Worm (Caenorhabditis elegans) whole organism, L3 larva: Measurements from ENCODE around the gene T09F3.7.

Source experiments
- ZK546.5 ChIP-seq: sonication (generic microtip); optimal IDR thresholded peaks from 2 replicates; lab custom pipeline; 2017; ENCODE audit warnings: missing biosample characterization, missing genetic modification characterization
- egl-27 ChIP-seq: sonication (generic microtip); optimal IDR thresholded peaks from 4 replicates; lab custom pipeline; 2017; ENCODE audit warnings: missing biosample characterization, missing genetic modification reagents, missing genetic modification characterization
- nhr-11 ChIP-seq: fragments of 150-350 bp; optimal IDR thresholded peaks from 2 replicates; lab custom pipeline; 2014; ENCODE audit warnings: missing biosample characterization, missing genetic modification characterization
- nhr-12 ChIP-seq: fragments of 150-350 bp; optimal IDR thresholded peaks from 2 replicates; lab custom pipeline; 2014; ENCODE audit warnings: missing biosample characterization, missing genetic modification characterization
- skn-1 ChIP-seq: fragments of 150-350 bp; optimal IDR thresholded peaks from 2 replicates; lab custom pipeline; 2014; ENCODE audit warnings: missing biosample characterization, missing genetic modification characterization
- snpc-4 ChIP-seq: fragments of 150-350 bp; optimal IDR thresholded peaks from 2 replicates; lab custom pipeline; 2014; ENCODE audit warnings: missing biosample characterization, missing genetic modification characterization
- tbx-2 ChIP-seq: sonication (generic microtip); optimal IDR thresholded peaks from 2 replicates; lab custom pipeline; 2016; ENCODE audit warnings: mild to moderate bottlenecking, missing genetic modification characterization, missing compliant biosample characterization
- ztf-11 ChIP-seq: fragments of 150-350 bp; optimal IDR thresholded peaks from 2 replicates; lab custom pipeline; 2014; ENCODE audit warnings: missing biosample characterization, missing genetic modification characterization

DNA sequence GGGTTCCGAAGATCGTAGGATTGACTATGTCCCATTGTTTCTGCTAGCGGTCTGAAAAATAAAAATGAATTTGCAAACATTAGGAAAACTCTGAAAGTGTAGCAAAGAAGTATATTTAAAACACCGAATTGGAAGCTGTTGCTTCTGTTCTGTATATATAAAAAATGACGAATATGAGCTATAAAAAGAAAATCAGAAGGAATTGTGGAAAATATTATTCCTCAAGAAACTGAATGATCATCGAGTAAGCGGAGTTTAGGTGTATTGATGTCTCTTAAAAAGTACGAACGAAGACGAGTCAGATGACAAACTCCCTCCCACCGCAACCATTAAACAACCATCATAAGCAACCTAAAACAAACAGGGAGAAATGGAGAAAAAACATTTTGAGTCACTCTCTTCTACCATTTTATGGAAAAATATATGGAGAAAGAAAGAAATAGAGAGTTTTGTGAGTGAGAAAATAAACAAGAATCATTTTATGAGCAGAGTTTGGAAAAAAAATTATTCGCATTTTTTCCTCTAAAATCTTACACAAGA is 33.4 kb upstream of the T09F3.7 start, which contains the start of gene C07E3.3:
- TF ChIP-seq egl-27 (tag; lab: Kevin White, UChicago) = no peak
- no peak for TF ChIP-seq nhr-12 (tag; lab: Kevin White, UChicago)
- no peak for TF ChIP-seq snpc-4
- no peak for TF ChIP-seq ZK546.5 (tag; lab: Kevin White, UChicago)
- no peak for TF ChIP-seq tbx-2
- no peak for TF ChIP-seq ztf-11
- TF ChIP-seq skn-1 (tag; lab: Kevin White, UChicago) = no peak
- TF ChIP-seq nhr-11 (tag; lab: Kevin White, UChicago) = no peak
